Worm (Caenorhabditis elegans) whole organism, L1 larva: Measurements from ENCODE around the gene Y47D3A.31.

Source experiments
- C04F5.9 ChIP-seq: sonication (generic microtip); optimal IDR thresholded peaks from 2 replicates; lab custom pipeline; 2016; ENCODE audit warnings: missing genetic modification characterization, missing compliant biosample characterization
- C16A3.4 ChIP-seq: fragments of 150-350 bp; optimal IDR thresholded peaks from 2 replicates; lab custom pipeline; 2014; ENCODE audit warnings: missing biosample characterization, missing genetic modification characterization
- Y116A8C.19 ChIP-seq: sonication (generic microtip); optimal IDR thresholded peaks from 2 replicates; lab custom pipeline; 2016; ENCODE audit warnings: missing compliant biosample characterization, missing genetic modification characterization, borderline replicate concordance
- aly-2 ChIP-seq: fragments of 150-350 bp; optimal IDR thresholded peaks from 2 replicates; lab custom pipeline; 2014; ENCODE audit warnings: missing biosample characterization, missing genetic modification characterization
- ama-1 ChIP-seq: fragments of 150-350 bp; optimal IDR thresholded peaks from 2 replicates; lab custom pipeline; 2014
- blmp-1 ChIP-seq: fragments of 150-350 bp; optimal IDR thresholded peaks from 2 replicates; lab custom pipeline; 2014; ENCODE audit warnings: missing biosample characterization, missing genetic modification characterization
- ceh-63 ChIP-seq: fragments of 200-800 bp; sonication (Bioruptor generic); optimal IDR thresholded peaks from 2 replicates; lab custom pipeline; 2018; ENCODE audit warnings: mild to moderate bottlenecking, missing genetic modification characterization, missing compliant biosample characterization
- ceh-8 ChIP-seq: fragments of 200-800 bp; sonication (Bioruptor generic); optimal IDR thresholded peaks from 2 replicates; lab custom pipeline; 2018; ENCODE audit warnings: mild to moderate bottlenecking, missing genetic modification characterization, moderate library complexity, missing compliant biosample characterization
- ceh-82 ChIP-seq, 3 experiments: fragments of 150-350 bp in 1 of 3; sonication (generic microtip) in 2 of 3; optimal IDR thresholded peaks; 2 replicates each; lab custom pipeline; 2014 to 2017; ENCODE audit warnings: missing biosample characterization in 3 of 3, missing genetic modification characterization in 3 of 3
- ceh-90 ChIP-seq: sonication (generic microtip); optimal IDR thresholded peaks from 2 replicates; lab custom pipeline; 2016; ENCODE audit warnings: missing genetic modification characterization, missing compliant biosample characterization
- ces-1 ChIP-seq: fragments of 150-350 bp; optimal IDR thresholded peaks from 2 replicates; lab custom pipeline; 2014; ENCODE audit warnings: missing biosample characterization, missing genetic modification reagents, missing genetic modification characterization
- dpl-1 ChIP-seq, 3 experiments: fragments of 150-350 bp in 2 of 3; sonication (generic microtip) in 1 of 3; optimal IDR thresholded peaks; 2 replicates each; lab custom pipeline; 2014 to 2017; ENCODE audit warnings: missing biosample characterization in 3 of 3, missing genetic modification characterization in 3 of 3, missing genetic modification reagents in 3 of 3
- efl-1 ChIP-seq, 4 experiments: fragments of 150-350 bp; optimal IDR thresholded peaks in 3 of 4; peaks in 1 of 4; 1 replicate in 1 of 4; 2 replicates in 3 of 4; lab custom pipeline; 2014; ENCODE audit warnings: missing biosample characterization in 2 of 4, missing genetic modification characterization in 2 of 4, missing genetic modification reagents in 2 of 4
- efl-3 ChIP-seq: fragments of 200-800 bp; sonication (Bioruptor generic); optimal IDR thresholded peaks from 2 replicates; lab custom pipeline; 2018; ENCODE audit warnings: mild to moderate bottlenecking, missing genetic modification characterization, missing compliant biosample characterization
- elt-2 ChIP-seq: sonication (generic microtip); optimal IDR thresholded peaks from 2 replicates; lab custom pipeline; 2016; ENCODE audit warnings: missing genetic modification characterization, mild to moderate bottlenecking, inconsistent platforms, missing compliant biosample characterization, missing genetic modification reagents
- ets-5 ChIP-seq: fragments of 200-800 bp; sonication (Bioruptor generic); IDR thresholded peaks from 2 replicates; pipeline ENCODE4 v1.3.6; 2022; ENCODE audit warnings: missing genetic modification characterization, missing compliant biosample characterization
- fkh-4 ChIP-seq: sonication (generic microtip); optimal IDR thresholded peaks from 2 replicates; lab custom pipeline; 2016; ENCODE audit warnings: missing compliant biosample characterization, missing genetic modification characterization, borderline replicate concordance
- fkh-8 ChIP-seq: sonication (generic microtip); optimal IDR thresholded peaks from 2 replicates; lab custom pipeline; 2016; ENCODE audit warnings: mild to moderate bottlenecking, missing genetic modification characterization, missing compliant biosample characterization
- hlh-17 ChIP-seq: fragments of 200-800 bp; sonication (Bioruptor generic); optimal IDR thresholded peaks from 2 replicates; lab custom pipeline; 2018; ENCODE audit warnings: missing genetic modification characterization, mild to moderate bottlenecking, missing compliant biosample characterization, moderate library complexity, borderline replicate concordance
- isw-1 ChIP-seq: fragments of 200-800 bp; sonication (Bioruptor generic); IDR thresholded peaks from 2 replicates; pipeline ENCODE4 v1.3.6; 2022; ENCODE audit warnings: missing genetic modification characterization, missing compliant biosample characterization
- lin-13 ChIP-seq: fragments of 150-350 bp; optimal IDR thresholded peaks from 2 replicates; lab custom pipeline; 2014; ENCODE audit warnings: missing biosample characterization, missing genetic modification reagents, missing genetic modification characterization
- lin-35 ChIP-seq, 2 experiments: fragments of 150-350 bp; optimal IDR thresholded peaks; 2 replicates each; lab custom pipeline; 2014; ENCODE audit warnings: missing biosample characterization in 2 of 2, missing genetic modification characterization in 2 of 2, missing genetic modification reagents in 2 of 2
- lir-3 ChIP-seq: sonication (generic microtip); optimal IDR thresholded peaks from 2 replicates; lab custom pipeline; 2016; ENCODE audit warnings: mild to moderate bottlenecking, missing genetic modification characterization, moderate library complexity, missing compliant biosample characterization; ENCODE audit not compliant: poor library complexity
- lsy-2 ChIP-seq, 2 experiments: fragments of 150-350 bp; optimal IDR thresholded peaks; 2 replicates each; lab custom pipeline; 2014; ENCODE audit warnings: missing biosample characterization in 2 of 2, missing genetic modification characterization in 2 of 2
- mef-2 ChIP-seq: fragments of 150-350 bp; optimal IDR thresholded peaks from 2 replicates; lab custom pipeline; 2014; ENCODE audit warnings: missing biosample characterization, missing genetic modification characterization
- nhr-11 ChIP-seq: fragments of 150-350 bp; optimal IDR thresholded peaks from 2 replicates; lab custom pipeline; 2014; ENCODE audit warnings: missing biosample characterization, missing genetic modification characterization
- nhr-20 ChIP-seq: sonication (generic microtip); optimal IDR thresholded peaks from 2 replicates; lab custom pipeline; 2016; ENCODE audit warnings: mild to moderate bottlenecking, missing genetic modification characterization, missing compliant biosample characterization
- nhr-237 ChIP-seq: fragments of 150-350 bp; optimal IDR thresholded peaks from 2 replicates; lab custom pipeline; 2014; ENCODE audit warnings: missing biosample characterization, missing genetic modification characterization
- nhr-28 ChIP-seq: fragments of 150-350 bp; optimal IDR thresholded peaks from 2 replicates; lab custom pipeline; 2014; ENCODE audit warnings: missing biosample characterization, missing genetic modification characterization
- nhr-71 ChIP-seq: sonication (generic microtip); optimal IDR thresholded peaks from 2 replicates; lab custom pipeline; 2016; ENCODE audit warnings: mild to moderate bottlenecking, missing genetic modification characterization, moderate library complexity, missing compliant biosample characterization
- nhr-76 ChIP-seq: sonication (generic microtip); optimal IDR thresholded peaks from 2 replicates; lab custom pipeline; 2017; ENCODE audit warnings: missing biosample characterization, missing genetic modification characterization
- nhr-84 ChIP-seq: sonication (generic microtip); optimal IDR thresholded peaks from 2 replicates; lab custom pipeline; 2017; ENCODE audit warnings: missing biosample characterization, missing genetic modification characterization
- nhr-85 ChIP-seq: sonication (generic microtip); peaks from one replicate; lab custom pipeline; 2016; ENCODE audit warnings: missing genetic modification characterization, inconsistent platforms, missing compliant biosample characterization
- nhr-90 ChIP-seq: sonication (generic microtip); optimal IDR thresholded peaks from 2 replicates; lab custom pipeline; 2016; ENCODE audit warnings: mild to moderate bottlenecking, missing genetic modification characterization, missing compliant biosample characterization; ENCODE audit not compliant: poor library complexity
- skn-1 ChIP-seq: fragments of 150-350 bp; optimal IDR thresholded peaks from 2 replicates; lab custom pipeline; 2014; ENCODE audit warnings: missing biosample characterization, missing genetic modification characterization
- snpc-4 ChIP-seq: fragments of 150-350 bp; optimal IDR thresholded peaks from 2 replicates; lab custom pipeline; 2014; ENCODE audit warnings: missing biosample characterization, missing genetic modification characterization
- sptf-1 ChIP-seq: fragments of 150-350 bp; optimal IDR thresholded peaks from 2 replicates; lab custom pipeline; 2014; ENCODE audit warnings: missing biosample characterization, missing genetic modification characterization
- sup-37 ChIP-seq: fragments of 200-800 bp; sonication (Bioruptor generic); optimal IDR thresholded peaks from 2 replicates; lab custom pipeline; 2018; ENCODE audit warnings: mild to moderate bottlenecking, missing genetic modification characterization, missing compliant biosample characterization
- unc-130 ChIP-seq: fragments of 150-350 bp; optimal IDR thresholded peaks from 2 replicates; lab custom pipeline; 2017; ENCODE audit warnings: missing biosample characterization, missing genetic modification characterization, inconsistent platforms
- vab-15 ChIP-seq: sonication (generic microtip); optimal IDR thresholded peaks from 2 replicates; lab custom pipeline; 2017; ENCODE audit warnings: missing genotype, mild to moderate bottlenecking, missing genetic modification characterization, missing compliant biosample characterization
- xbp-1 ChIP-seq: sonication (generic microtip); optimal IDR thresholded peaks from 2 replicates; lab custom pipeline; 2016; ENCODE audit warnings: missing genetic modification characterization, missing compliant biosample characterization
- zip-4 ChIP-seq: fragments of 200-800 bp; sonication (Bioruptor generic); optimal IDR thresholded peaks from 2 replicates; lab custom pipeline; 2018; ENCODE audit warnings: mild to moderate bottlenecking, missing genetic modification characterization, moderate library complexity, missing compliant biosample characterization
- ztf-11 ChIP-seq, 2 experiments: sonication (generic microtip); optimal IDR thresholded peaks; 2 replicates each; lab custom pipeline; 2016 to 2017; ENCODE audit warnings: missing genetic modification characterization in 2 of 2, missing biosample characterization in 1 of 2, missing compliant biosample characterization in 1 of 2
- ztf-4 ChIP-seq: fragments of 150-350 bp; optimal IDR thresholded peaks from 2 replicates; lab custom pipeline; 2014; ENCODE audit warnings: missing biosample characterization, missing genetic modification characterization

Gene Y47D3A.31

ce11 chrIII:11154527-11154926, 2.5 kb downstream of the Y47D3A.31 start, which contains the start of gene cku-70:
TSS of gene cku-70 (plus strand) at chrIII:11154827.
- TF ChIP-seq blmp-1 (tag; lab: Kevin White, UChicago) (no peak), zip-4 (GFP tag; lab: Kevin White, UChicago) (no peak), nhr-28 (tag; lab: Kevin White, UChicago) (no peak), fkh-8 (tag; lab: Kevin White, UChicago) (no peak), efl-1 (optimal IDR thresholded peaks at IDR 0.05; lab: Kevin White, UChicago) (no peak), efl-1 (GFP tag; optimal IDR thresholded peaks at IDR 0.05 in 1 of 2; lab: Kevin White, UChicago) (no peak), nhr-76 (tag; lab: Kevin White, UChicago) (no peak), isw-1 (GFP tag; lab: Robert Waterston, UW) (no peak), efl-3 (GFP tag; lab: Kevin White, UChicago) (no peak), C16A3.4 (tag; lab: Kevin White, UChicago) (no peak), mef-2 (no peak), lin-13 (GFP tag; lab: Kevin White, UChicago) (no peak), nhr-237 (tag; lab: Kevin White, UChicago) (no peak), ceh-82 (tag; optimal IDR thresholded peaks at IDR 0.05; lab: Kevin White, UChicago) (no peak), Y116A8C.19 (tag; lab: Kevin White, UChicago) (no peak), nhr-71 (tag; lab: Kevin White, UChicago) (no peak), nhr-11 (tag; lab: Kevin White, UChicago) (no peak), sup-37 (GFP tag; lab: Kevin White, UChicago) (no peak), nhr-20 (no peak), nhr-90 (no peak)
- TF ChIP-seq, all 84 proteins: peak for 0

ce11 chrIII:11149254-11149876, 7.6 kb downstream of the Y47D3A.31 start:
- TF ChIP-seq snpc-4 (tag; lab: Kevin White, UChicago) = no peak
- TF ChIP-seq skn-1 (tag; lab: Kevin White, UChicago) = peak; percentile 60
- TF ChIP-seq sup-37 (GFP tag; lab: Kevin White, UChicago) = no peak
- no peak for TF ChIP-seq zip-4 (GFP tag; lab: Kevin White, UChicago)
- peak in 1 of 2 experiments; percentile 4 for TF ChIP-seq efl-1 (optimal IDR thresholded peaks at IDR 0.05; lab: Kevin White, UChicago)
- TF ChIP-seq efl-1 (GFP tag; optimal IDR thresholded peaks at IDR 0.05 in 1 of 2; lab: Kevin White, UChicago) = peak in 1 of 2 experiments; percentile 12
- TF ChIP-seq nhr-85 (tag; lab: Kevin White, UChicago) = no peak
- no peak for TF ChIP-seq lin-35 (GFP tag; optimal IDR thresholded peaks at IDR 0.05; lab: Kevin White, UChicago)
- no peak for TF ChIP-seq fkh-4 (tag; lab: Kevin White, UChicago)
- TF ChIP-seq dpl-1 (GFP tag; optimal IDR thresholded peaks at IDR 0.05; lab: Kevin White, UChicago) = peak in 1 of 3 experiments; percentile 12
- no peak for TF ChIP-seq vab-15 (tag; lab: Kevin White, UChicago)
- TF ChIP-seq ceh-90 (tag; lab: Kevin White, UChicago) = no peak
- TF ChIP-seq ama-1 (lab: Kevin White, UChicago) = no peak
- no peak for TF ChIP-seq ceh-8
- no peak for TF ChIP-seq ztf-4 (tag; lab: Kevin White, UChicago)
- TF ChIP-seq mef-2 = no peak

- TF ChIP-seq lsy-2 (tag; optimal IDR thresholded peaks at IDR 0.05; lab: Kevin White, UChicago) (no peak), elt-2 (no peak), aly-2 (tag; lab: Kevin White, UChicago) (no peak), nhr-237 (tag; lab: Kevin White, UChicago) (no peak)
- TF ChIP-seq, all 84 proteins: peak for 0
These were observed 14.1 kb downstream of the Y47D3A.31 start for ce11 chrIII:11142908-11143307.

- TF ChIP-seq nhr-84 (tag; lab: Kevin White, UChicago) = no peak
- no peak for TF ChIP-seq ceh-63 (GFP tag; lab: Kevin White, UChicago)
- peak; percentile 49 for TF ChIP-seq C04F5.9 (tag; lab: Kevin White, UChicago)
- TF ChIP-seq ztf-11 (tag; optimal IDR thresholded peaks at IDR 0.05; lab: Kevin White, UChicago) = peak in 1 of 2 experiments; percentile 85
- TF ChIP-seq hlh-17 (GFP tag; lab: Kevin White, UChicago) = no peak
- TF ChIP-seq unc-130 (tag; lab: Kevin White, UChicago) = peak; percentile 79
- TF ChIP-seq ets-5 (GFP tag; lab: Robert Waterston, UW) = no peak
- TF ChIP-seq lir-3 (tag; lab: Kevin White, UChicago) = no peak
- TF ChIP-seq lin-35 (GFP tag; optimal IDR thresholded peaks at IDR 0.05; lab: Kevin White, UChicago) = peak; percentile 92 to 97
- TF ChIP-seq blmp-1 (tag; lab: Kevin White, UChicago) = peak; percentile 70
- no peak for TF ChIP-seq zip-4 (GFP tag; lab: Kevin White, UChicago)
- no peak for TF ChIP-seq ces-1 (GFP tag; lab: Kevin White, UChicago)
- peak; percentile 77 for TF ChIP-seq lin-13 (GFP tag; lab: Kevin White, UChicago)
- peak; percentile 87 for TF ChIP-seq nhr-71 (tag; lab: Kevin White, UChicago)
- no peak for TF ChIP-seq sptf-1 (tag; lab: Kevin White, UChicago)
- peak; percentile 66 for TF ChIP-seq xbp-1 (tag; lab: Kevin White, UChicago)
These were observed 15.1 kb downstream of the Y47D3A.31 start, which contains the start of the genes Y47D3A.1 and pola-1 for ce11 chrIII:11141791-11142490. TSS of gene Y47D3A.1 (minus strand) at chrIII:11141841. TSS of gene pola-1 (plus strand) at chrIII:11142448.
